Fruit fly (Drosophila melanogaster): ENCODE data around the gene fau.

dm6 chr3R:10815032-10815431 is 37.9 kb upstream of the fau start, which contains the start of the genes CG14693 and TTLL15:
- no peak for TF ChIP-seq psq (optimal IDR thresholded peaks at IDR 0.05)
- TF ChIP-seq usp (GFP tag; optimal IDR thresholded peaks at IDR 0.05): no peak
- no peak for TF ChIP-seq pan (optimal IDR thresholded peaks at IDR 0.05)
- TF ChIP-seq CG8478 (optimal IDR thresholded peaks at IDR 0.05): no peak
